Fruit fly (Drosophila melanogaster) whole organism, embryonic: ENCODE measurements around the gene CG12182.

Experiments used
- CG17186 ChIP-seq: fragments of 200-800 bp; sonication (Bioruptor generic); optimal IDR thresholded peaks from 3 replicates; lab custom pipeline; 2017; ENCODE audit warnings: missing biosample characterization, missing genetic modification reagents, missing genetic modification characterization
- CG3838 ChIP-seq: fragments of 200-800 bp; sonication (Bioruptor generic); optimal IDR thresholded peaks from 3 replicates; lab custom pipeline; 2016; ENCODE audit warnings: missing biosample characterization, missing genetic modification characterization
- CG4730 ChIP-seq: fragments of 200-800 bp; sonication (Bioruptor generic); IDR thresholded peaks from 2 replicates; pipeline ENCODE4 v1.3.6; 2022; ENCODE audit warnings: missing biosample characterization, missing genetic modification characterization
- Gsc ChIP-seq: fragments of 200-800 bp; sonication (Bioruptor generic); IDR thresholded peaks from 2 replicates; pipeline ENCODE4 v1.3.6; 2022; ENCODE audit warnings: missing biosample characterization, missing genetic modification characterization
- Hr51 ChIP-seq, 2 experiments: fragments of 200-800 bp; sonication (Bioruptor generic); optimal IDR thresholded peaks; 2 replicates in 1 of 2; 3 replicates in 1 of 2; lab custom pipeline; 2016 to 2018; ENCODE audit warnings: missing biosample characterization in 2 of 2, missing genetic modification characterization in 2 of 2, mild to moderate bottlenecking in 1 of 2, moderate library complexity in 1 of 2
- MTF-1 ChIP-seq: fragments of 200-800 bp; sonication (Bioruptor generic); optimal IDR thresholded peaks from 2 replicates; lab custom pipeline; 2018; ENCODE audit warnings: missing biosample characterization, mild to moderate bottlenecking, missing genetic modification characterization, borderline replicate concordance
- Mad ChIP-seq: fragments of 200-800 bp; sonication (Bioruptor generic); optimal IDR thresholded peaks from 2 replicates; lab custom pipeline; 2016; ENCODE audit warnings: missing biosample characterization, missing genetic modification characterization
- Ptx1 ChIP-seq: fragments of 200-800 bp; sonication (Bioruptor generic); IDR thresholded peaks from 2 replicates; pipeline ENCODE4 v1.3.6; 2022; ENCODE audit warnings: missing biosample characterization, missing genetic modification characterization
- Sox102F ChIP-seq: fragments of 200-800 bp; sonication (Bioruptor generic); optimal IDR thresholded peaks from 2 replicates; lab custom pipeline; 2018; ENCODE audit warnings: missing biosample characterization, mild to moderate bottlenecking, missing genetic modification characterization, moderate library complexity
- crp ChIP-seq, 2 experiments: fragments of 200-800 bp; sonication (Bioruptor generic); optimal IDR thresholded peaks; 2 replicates in 1 of 2; 3 replicates in 1 of 2; lab custom pipeline; 2017; ENCODE audit warnings: missing biosample characterization in 2 of 2, missing genetic modification characterization in 2 of 2, mild to moderate bottlenecking in 1 of 2, moderate library complexity in 1 of 2
- dati ChIP-seq: fragments of 200-800 bp; sonication (Bioruptor generic); IDR thresholded peaks from 2 replicates; pipeline ENCODE4 v1.3.6; 2022; ENCODE audit warnings: missing biosample characterization, missing genetic modification characterization
- gfzf ChIP-seq: fragments of 200-800 bp; sonication (Bioruptor generic); optimal IDR thresholded peaks from 2 replicates; lab custom pipeline; 2016; ENCODE audit warnings: missing biosample characterization, mild to moderate bottlenecking, missing genetic modification characterization, moderate library complexity
- grn ChIP-seq: fragments of 200-800 bp; sonication (Bioruptor generic); optimal IDR thresholded peaks from 3 replicates; lab custom pipeline; 2017; ENCODE audit warnings: missing biosample characterization, missing genetic modification characterization

- TF ChIP-seq CG17186 (GFP tag; lab: Kevin White, UChicago) (no peak), Hr51 (GFP tag; optimal IDR thresholded peaks at IDR 0.05; lab: Kevin White, UChicago) (no peak), grn (no peak), gfzf (GFP tag; lab: Kevin White, UChicago) (no peak), Mad (GFP tag; lab: Kevin White, UChicago) (no peak), CG3838 (GFP tag; lab: Kevin White, UChicago) (no peak), crp (GFP tag; optimal IDR thresholded peaks at IDR 0.05; lab: Kevin White, UChicago) (no peak), dati (GFP tag; lab: Robert Waterston, UW) (no peak), Gsc (GFP tag; lab: Robert Waterston, UW) (no peak), MTF-1 (GFP tag; lab: Kevin White, UChicago) (no peak), Ptx1 (no peak), CG4730 (no peak), Sox102F (no peak)
These were observed 14.8 kb upstream of the CG12182 start for dm6 chr3L:2614222-2614621.
